Worm (Caenorhabditis elegans) whole organism, L4 larva: ENCODE results near the gene plpp-1.3.
A peak's percentile ranks its signal among the peaks of the same experiment; 100 is the strongest.

Source experiments
- F10B5.3 ChIP-seq: sonication (generic microtip); optimal IDR thresholded peaks from 2 replicates; lab custom pipeline; 2016; ENCODE audit warnings: mild to moderate bottlenecking, missing genetic modification characterization, missing compliant biosample characterization
- T20F7.1 ChIP-seq: fragments of 200-800 bp; sonication (Bioruptor generic); optimal IDR thresholded peaks from 2 replicates; lab custom pipeline; 2018; ENCODE audit warnings: mild to moderate bottlenecking, missing genetic modification characterization, missing compliant biosample characterization
- Y105C5A.15 ChIP-seq: fragments of 200-800 bp; sonication (Bioruptor generic); IDR thresholded peaks from 2 replicates; pipeline ENCODE4 v1.3.6; 2022; ENCODE audit warnings: missing genetic modification characterization, missing compliant biosample characterization
- Y48G9A.11 ChIP-seq: fragments of 200-800 bp; sonication (Bioruptor generic); IDR thresholded peaks from 2 replicates; pipeline ENCODE4 v1.3.6; 2022; ENCODE audit warnings: missing genetic modification reagents, missing genetic modification characterization, missing compliant biosample characterization
- ZK546.5 ChIP-seq, 2 experiments: sonication (generic microtip); optimal IDR thresholded peaks; 2 replicates each; lab custom pipeline; 2017; ENCODE audit warnings: missing biosample characterization in 2 of 2, missing genetic modification characterization in 2 of 2
- attf-4 ChIP-seq: sonication (generic microtip); optimal IDR thresholded peaks from 3 replicates; lab custom pipeline; 2017; ENCODE audit warnings: missing biosample characterization, missing genetic modification characterization
- ceh-44 ChIP-seq: fragments of 200-800 bp; sonication (Bioruptor generic); IDR thresholded peaks from 2 replicates; pipeline ENCODE4 v1.3.6; 2022; ENCODE audit warnings: missing genetic modification reagents, missing genetic modification characterization, missing compliant biosample characterization
- daf-16 ChIP-seq, 3 experiments: sonication (generic microtip); optimal IDR thresholded peaks; 2 replicates each; lab custom pipeline; 2016 to 2017; ENCODE audit warnings: missing genetic modification characterization in 3 of 3, missing genetic modification reagents in 3 of 3, mild to moderate bottlenecking in 2 of 3, missing compliant biosample characterization in 2 of 3, missing biosample characterization in 1 of 3, moderate library complexity in 1 of 3
- dmd-6 ChIP-seq: fragments of 200-800 bp; sonication (Bioruptor generic); IDR thresholded peaks from 2 replicates; pipeline ENCODE4 v1.3.6; 2022; ENCODE audit warnings: missing genetic modification reagents, missing genetic modification characterization, missing compliant biosample characterization
- dmd-9 ChIP-seq: fragments of 200-800 bp; sonication (Bioruptor generic); IDR thresholded peaks from 2 replicates; pipeline ENCODE4 v1.3.6; 2022; ENCODE audit warnings: missing genetic modification reagents, missing genetic modification characterization, missing compliant biosample characterization
- dpl-1 ChIP-seq: fragments of 150-350 bp; optimal IDR thresholded peaks from 2 replicates; lab custom pipeline; 2014; ENCODE audit warnings: missing biosample characterization, missing genetic modification reagents, missing genetic modification characterization
- dve-1 ChIP-seq: sonication (generic microtip); optimal IDR thresholded peaks from 2 replicates; lab custom pipeline; 2017; ENCODE audit warnings: antibody characterized with exemption, mild to moderate bottlenecking, missing genetic modification characterization, missing compliant biosample characterization; ENCODE audit not compliant: insufficient read depth
- egl-27 ChIP-seq: sonication (generic microtip); optimal IDR thresholded peaks from 3 replicates; lab custom pipeline; 2017; ENCODE audit warnings: missing biosample characterization, missing genetic modification reagents, missing genetic modification characterization
- egl-43 ChIP-seq: fragments of 200-800 bp; sonication (Bioruptor generic); IDR thresholded peaks from 2 replicates; pipeline ENCODE4 v1.3.6; 2022; ENCODE audit warnings: missing genetic modification reagents, missing genetic modification characterization, missing compliant biosample characterization
- fkh-10 ChIP-seq: fragments of 150-350 bp; optimal IDR thresholded peaks from 2 replicates; lab custom pipeline; 2014; ENCODE audit warnings: missing biosample characterization, missing genetic modification reagents, missing genetic modification characterization
- hif-1 ChIP-seq, 2 experiments: sonication (generic microtip); optimal IDR thresholded peaks; 2 replicates each; lab custom pipeline; 2016 to 2017; ENCODE audit warnings: missing compliant biosample characterization in 2 of 2, missing genetic modification characterization in 2 of 2, missing genetic modification reagents in 2 of 2, missing genotype in 2 of 2, mild to moderate bottlenecking in 1 of 2
- hlh-11 ChIP-seq: fragments of 200-800 bp; sonication (Bioruptor generic); optimal IDR thresholded peaks from 2 replicates; lab custom pipeline; 2018; ENCODE audit warnings: mild to moderate bottlenecking, missing genetic modification characterization, missing compliant biosample characterization
- hlh-30 ChIP-seq: sonication (generic microtip); optimal IDR thresholded peaks from 2 replicates; lab custom pipeline; 2017; ENCODE audit warnings: antibody characterized with exemption, mild to moderate bottlenecking, missing genetic modification characterization, missing compliant biosample characterization; ENCODE audit not compliant: insufficient read depth
- hmg-1.1 ChIP-seq: fragments of 200-800 bp; sonication (Bioruptor generic); IDR thresholded peaks from 2 replicates; pipeline ENCODE4 v1.3.6; 2022; ENCODE audit warnings: missing genetic modification reagents, missing genetic modification characterization, missing compliant biosample characterization
- lin-1 ChIP-seq: fragments of 200-800 bp; sonication (Bioruptor generic); IDR thresholded peaks from 2 replicates; pipeline ENCODE4 v1.3.6; 2022; ENCODE audit warnings: missing genetic modification reagents, missing genetic modification characterization, missing compliant biosample characterization
- lin-15B ChIP-seq: fragments of 150-350 bp; sonication (generic microtip); optimal IDR thresholded peaks from 3 replicates; lab custom pipeline; 2014; ENCODE audit warnings: missing biosample characterization, missing genetic modification characterization
- lin-38 ChIP-seq: fragments of 200-800 bp; sonication (Bioruptor generic); IDR thresholded peaks from 2 replicates; pipeline ENCODE4 v1.3.6; 2022; ENCODE audit warnings: missing genetic modification reagents, missing genetic modification characterization, missing compliant biosample characterization
- lir-3 ChIP-seq: sonication (generic microtip); optimal IDR thresholded peaks from 2 replicates; lab custom pipeline; 2016; ENCODE audit warnings: mild to moderate bottlenecking, missing genetic modification characterization, missing compliant biosample characterization
- lsy-2 ChIP-seq, 2 experiments: fragments of 150-350 bp in 1 of 2; sonication (generic microtip) in 1 of 2; optimal IDR thresholded peaks; 2 replicates each; lab custom pipeline; 2014 to 2017; ENCODE audit warnings: missing biosample characterization in 2 of 2, missing genetic modification characterization in 2 of 2
- mdl-1 ChIP-seq, 2 experiments: fragments of 150-350 bp in 1 of 2; sonication (generic microtip) in 1 of 2; optimal IDR thresholded peaks; 2 replicates each; lab custom pipeline; 2014 to 2017; ENCODE audit warnings: missing biosample characterization in 2 of 2, missing genetic modification characterization in 2 of 2
- mdt-29 ChIP-seq: fragments of 200-800 bp; sonication (Bioruptor generic); IDR thresholded peaks from 2 replicates; pipeline ENCODE4 v1.3.6; 2022; ENCODE audit warnings: missing genetic modification reagents, missing genetic modification characterization, missing compliant biosample characterization
- mep-1 ChIP-seq: fragments of 150-350 bp; sonication (generic microtip); optimal IDR thresholded peaks from 3 replicates; lab custom pipeline; 2014; ENCODE audit warnings: missing biosample characterization, missing genetic modification characterization
- mes-2 ChIP-seq: sonication (generic microtip); optimal IDR thresholded peaks from 2 replicates; lab custom pipeline; 2016; ENCODE audit warnings: missing genotype, mild to moderate bottlenecking, missing genetic modification characterization, missing compliant biosample characterization; ENCODE audit not compliant: poor library complexity, severe bottlenecking
- mxl-2 ChIP-seq: fragments of 200-800 bp; sonication (Bioruptor generic); conservative IDR thresholded peaks from 2 replicates; pipeline ENCODE4 v1.3.6; 2022; ENCODE audit warnings: missing genetic modification reagents, missing genetic modification characterization, missing compliant biosample characterization
- mxl-3 ChIP-seq: fragments of 200-800 bp; sonication (Bioruptor generic); optimal IDR thresholded peaks from 2 replicates; lab custom pipeline; 2018; ENCODE audit warnings: mild to moderate bottlenecking, missing genetic modification characterization, missing compliant biosample characterization
- nhr-11 ChIP-seq: fragments of 150-350 bp; optimal IDR thresholded peaks from 2 replicates; lab custom pipeline; 2014; ENCODE audit warnings: missing biosample characterization, missing genetic modification characterization
- nhr-237 ChIP-seq: sonication (generic microtip); optimal IDR thresholded peaks from 2 replicates; lab custom pipeline; 2017; ENCODE audit warnings: missing biosample characterization, missing genetic modification characterization
- nhr-6 ChIP-seq: fragments of 150-350 bp; optimal IDR thresholded peaks from 2 replicates; lab custom pipeline; 2014; ENCODE audit warnings: missing biosample characterization, missing genetic modification characterization
- nhr-76 ChIP-seq: fragments of 150-350 bp; optimal IDR thresholded peaks from 2 replicates; lab custom pipeline; 2014; ENCODE audit warnings: missing biosample characterization, missing genetic modification characterization
- nhr-77 ChIP-seq: fragments of 150-350 bp; optimal IDR thresholded peaks from 2 replicates; lab custom pipeline; 2014; ENCODE audit warnings: missing biosample characterization, missing genetic modification characterization
- pha-4 ChIP-seq, 2 experiments: fragments of 150-350 bp in 1 of 2; fragments of 200-800 bp in 1 of 2; sonication (Bioruptor generic) in 1 of 2; IDR thresholded peaks in 1 of 2; optimal IDR thresholded peaks in 1 of 2; 2 replicates each; pipeline versions ENCODE4 v1.3.6 to Lab custom; 2014 to 2022; ENCODE audit warnings: missing genetic modification characterization in 2 of 2, missing genetic modification reagents in 2 of 2, missing biosample characterization in 1 of 2, missing compliant biosample characterization in 1 of 2
- php-3 ChIP-seq: fragments of 200-800 bp; sonication (Bioruptor generic); IDR thresholded peaks from 2 replicates; pipeline ENCODE4 v1.3.6; 2022; ENCODE audit warnings: missing genetic modification reagents, missing genetic modification characterization, missing compliant biosample characterization
- sdz-12 ChIP-seq: fragments of 200-800 bp; sonication (Bioruptor generic); optimal IDR thresholded peaks from 2 replicates; lab custom pipeline; 2018; ENCODE audit warnings: mild to moderate bottlenecking, missing genetic modification characterization, missing compliant biosample characterization
- tag-97 ChIP-seq: fragments of 200-800 bp; sonication (Bioruptor generic); IDR thresholded peaks from 2 replicates; pipeline ENCODE4 v1.3.6; 2022; ENCODE audit warnings: missing genetic modification characterization, missing compliant biosample characterization
- tra-1 ChIP-seq: fragments of 200-800 bp; sonication (Bioruptor generic); IDR thresholded peaks from 2 replicates; pipeline ENCODE4 v1.3.6; 2022; ENCODE audit warnings: missing genetic modification reagents, missing genetic modification characterization, missing compliant biosample characterization
- unc-39 ChIP-seq: sonication (generic microtip); optimal IDR thresholded peaks from 2 replicates; lab custom pipeline; 2017; ENCODE audit warnings: missing biosample characterization, missing genetic modification characterization
- unc-62 ChIP-seq, 3 experiments: fragments of 150-350 bp in 1 of 3; sonication (generic microtip); optimal IDR thresholded peaks in 2 of 3; peaks in 1 of 3; 1 replicate in 1 of 3; 2 replicates in 2 of 3; lab custom pipeline; 2014 to 2017; ENCODE audit warnings: missing biosample characterization in 3 of 3, missing genetic modification characterization in 3 of 3, missing genetic modification reagents in 3 of 3, missing genotype in 1 of 3
- vab-7 ChIP-seq: fragments of 200-800 bp; sonication (Bioruptor generic); IDR thresholded peaks from 2 replicates; pipeline ENCODE4 v1.3.6; 2022; ENCODE audit warnings: missing genetic modification reagents, missing genetic modification characterization, missing compliant biosample characterization
- zag-1 ChIP-seq: fragments of 150-350 bp; optimal IDR thresholded peaks from 2 replicates; lab custom pipeline; 2014; ENCODE audit warnings: missing biosample characterization, missing genetic modification characterization
- zfp-3 ChIP-seq: fragments of 200-800 bp; sonication (Bioruptor generic); conservative IDR thresholded peaks from 2 replicates; pipeline ENCODE4 v1.3.6; 2022; ENCODE audit warnings: missing genetic modification reagents, missing genetic modification characterization, missing compliant biosample characterization
- zip-11 ChIP-seq: fragments of 200-800 bp; sonication (Bioruptor generic); IDR thresholded peaks from 2 replicates; pipeline ENCODE4 v1.3.6; 2022; ENCODE audit warnings: missing genetic modification characterization, missing compliant biosample characterization

The plpp-1.3 gene

ce11 chrX:10678081-10678736 lies 16.9 kb upstream of the plpp-1.3 start (continued):
- peak; percentile 58 for TF ChIP-seq nhr-11 (tag; lab: Kevin White, UChicago)
- TF ChIP-seq fkh-10 (GFP tag; lab: Kevin White, UChicago) = peak; percentile 29
- peak in 1 of 2 experiments; percentile 34 for TF ChIP-seq hif-1 (tag; optimal IDR thresholded peaks at IDR 0.05; lab: Kevin White, UChicago)
- TF ChIP-seq mep-1 = peak; percentile 73
- TF ChIP-seq mxl-3 (GFP tag; lab: Kevin White, UChicago) = no peak
- TF ChIP-seq lin-1 (GFP tag; lab: Robert Waterston, UW) = no peak
- TF ChIP-seq dpl-1 (GFP tag; lab: Kevin White, UChicago) = peak; percentile 22
- 0 out of 2 replicates have a peak, but pooled peaks have one; percentile 14 for TF ChIP-seq dmd-6 (GFP tag; lab: Robert Waterston, UW)
- TF ChIP-seq daf-16 (GFP tag; optimal IDR thresholded peaks at IDR 0.05; lab: Kevin White, UChicago) = no peak
- peak; percentile 85 for TF ChIP-seq daf-16 (tag; optimal IDR thresholded peaks at IDR 0.05; lab: Kevin White, UChicago)
- no peak for TF ChIP-seq attf-4 (tag; lab: Kevin White, UChicago)
- no peak for TF ChIP-seq Y48G9A.11 (GFP tag; lab: Robert Waterston, UW)
- peak in 1 of 2 experiments; percentile 61 for TF ChIP-seq lsy-2 (tag; optimal IDR thresholded peaks at IDR 0.05; lab: Kevin White, UChicago)
- TF ChIP-seq dve-1 = peak; percentile 62
- TF ChIP-seq mdl-1 (tag; optimal IDR thresholded peaks at IDR 0.05; lab: Kevin White, UChicago) = peak in 1 of 2 experiments; percentile 62
- TF ChIP-seq hmg-1.1 (GFP tag; lab: Robert Waterston, UW) = 0 out of 2 replicates have a peak, but pooled peaks have one; percentile 48
- no peak for TF ChIP-seq tag-97
- TF ChIP-seq dmd-9 (GFP tag; lab: Robert Waterston, UW) = no peak
- peak; percentile 66 for TF ChIP-seq hlh-11 (tag; lab: Kevin White, UChicago)
- no peak for TF ChIP-seq egl-43
- no peak for TF ChIP-seq zfp-3 (GFP tag; lab: Robert Waterston, UW)
- peak; percentile 19 for TF ChIP-seq nhr-77 (tag; lab: Kevin White, UChicago)
- no peak for TF ChIP-seq unc-39 (tag; lab: Kevin White, UChicago)
- peak; percentile 72 for TF ChIP-seq nhr-6
- peak; percentile 83 for TF ChIP-seq hlh-30
- TF ChIP-seq tra-1 (GFP tag; lab: Robert Waterston, UW) = no peak
- TF ChIP-seq unc-62 (GFP tag; optimal IDR thresholded peaks at IDR 0.05 in 1 of 2; lab: Kevin White, UChicago) = peak in 1 of 2 experiments; percentile 99
- no peak for TF ChIP-seq unc-62 (tag; optimal IDR thresholded peaks at IDR 0.05; lab: Kevin White, UChicago)
- TF ChIP-seq, all 104 proteins: peak for 23

ce11 chrX:10679193-10679592 lies 15.9 kb upstream of the plpp-1.3 start:
- TF ChIP-seq lsy-2 (tag; optimal IDR thresholded peaks at IDR 0.05; lab: Kevin White, UChicago) (peak in 1 of 2 experiments; percentile 39), vab-7 (no peak), lin-15B (tag; lab: Kevin White, UChicago) (no peak), nhr-11 (tag; lab: Kevin White, UChicago) (no peak), lin-1 (GFP tag; lab: Robert Waterston, UW) (no peak), mes-2 (tag; lab: Kevin White, UChicago) (peak; percentile 56), ZK546.5 (tag; optimal IDR thresholded peaks at IDR 0.05; lab: Kevin White, UChicago) (no peak), pha-4 (GFP tag; IDR thresholded peaks at IDR 0.05; lab: Robert Waterston, UW) (no peak), pha-4 (tag; optimal IDR thresholded peaks at IDR 0.05; lab: Kevin White, UChicago) (peak; percentile 33), F10B5.3 (tag; lab: Kevin White, UChicago) (no peak), T20F7.1 (no peak), dve-1 (peak; percentile 50), ceh-44 (GFP tag; lab: Robert Waterston, UW) (no peak), sdz-12 (GFP tag; lab: Kevin White, UChicago) (no peak), lin-38 (GFP tag; lab: Robert Waterston, UW) (no peak), lir-3 (tag; lab: Kevin White, UChicago) (no peak), php-3 (GFP tag; lab: Robert Waterston, UW) (no peak), mdt-29 (GFP tag; lab: Robert Waterston, UW) (no peak), egl-27 (tag; lab: Kevin White, UChicago) (no peak), nhr-76 (tag; lab: Kevin White, UChicago) (no peak), zip-11 (GFP tag; lab: Robert Waterston, UW) (no peak), zag-1 (tag; lab: Kevin White, UChicago) (no peak), mxl-2 (GFP tag; lab: Robert Waterston, UW) (no peak), mxl-3 (GFP tag; lab: Kevin White, UChicago) (peak; percentile 73), nhr-237 (no peak), mep-1 (peak; percentile 66), Y105C5A.15 (GFP tag; lab: Robert Waterston, UW) (no peak), egl-43 (no peak)
